Fruit fly (Drosophila melanogaster) S2 (cell line): Measurements from ENCODE around the gene CG13311.

Experiments
- CG8478 ChIP-seq: fragments of >200 bp; optimal IDR thresholded peaks from 2 replicates; lab custom pipeline; 2018
- CTCF ChIP-seq, 2 experiments: fragments of >200 bp; optimal IDR thresholded peaks; 2 replicates each; lab custom pipeline; 2018

- TF ChIP-seq CTCF (optimal IDR thresholded peaks at IDR 0.05; lab: Kevin White, UChicago) (no peak), CG8478 (lab: Kevin White, UChicago) (no peak)
Measured at dm6 chr3L:8826038-8826437, 24.1 kb upstream of the CG13311 start.
